Fruit fly (Drosophila melanogaster): Measurements from ENCODE around the gene Had1.

Had1 gene

dm6 chrX:16288492-16288964 lies 19.9 kb downstream of the Had1 start, which contains the start of the genes CG32576 and caz (continued):
- TF ChIP-seq ewg (GFP tag; optimal IDR thresholded peaks at IDR 0.05) = no peak
- no peak for TF ChIP-seq slou (GFP tag; optimal IDR thresholded peaks at IDR 0.05)
- no peak for TF ChIP-seq Dad (GFP tag; optimal IDR thresholded peaks at IDR 0.05)
- no peak for TF ChIP-seq Drgx (GFP tag; IDR thresholded peaks at IDR 0.05)
- no peak for TF ChIP-seq CG13296 (GFP tag; optimal IDR thresholded peaks at IDR 0.05)
- peak; percentile 96 for TF ChIP-seq CG10267 (tag; optimal IDR thresholded peaks at IDR 0.05)
- no peak for TF ChIP-seq CG9876 (GFP tag; optimal IDR thresholded peaks at IDR 0.05)
- TF ChIP-seq HHEX (GFP tag; optimal IDR thresholded peaks at IDR 0.05) = no peak
- no peak for TF ChIP-seq CG3065 (GFP tag; optimal IDR thresholded peaks at IDR 0.05)
- no peak for TF ChIP-seq Stat92E (GFP tag; optimal IDR thresholded peaks at IDR 0.05)
- TF ChIP-seq Lhr (GFP tag; optimal IDR thresholded peaks at IDR 0.05) = peak; percentile 9
- peak; percentile 95 for TF ChIP-seq CG2116 (GFP tag; optimal IDR thresholded peaks at IDR 0.05)
- TF ChIP-seq danr (GFP tag; IDR thresholded peaks at IDR 0.05) = no peak
- TF ChIP-seq klu (GFP tag; IDR thresholded peaks at IDR 0.05) = no peak
- TF ChIP-seq Dll (GFP tag; IDR thresholded peaks at IDR 0.05; ENCODE audit: partially characterized antibody) = peak; percentile 77
- TF ChIP-seq CG13123 (GFP tag; optimal IDR thresholded peaks at IDR 0.05) = no peak
- no peak for TF ChIP-seq Elba2 (GFP tag; optimal IDR thresholded peaks at IDR 0.05)
- TF ChIP-seq HmgD (GFP tag; optimal IDR thresholded peaks at IDR 0.05) = no peak
- no peak for TF ChIP-seq Dek (tag; optimal IDR thresholded peaks at IDR 0.05)
- no peak for TF ChIP-seq PHDP (tag; optimal IDR thresholded peaks at IDR 0.05)
- TF ChIP-seq lola (GFP tag; optimal IDR thresholded peaks at IDR 0.05) = peak in 1 of 3 experiments; percentile 1
- no peak for TF ChIP-seq lov (optimal IDR thresholded peaks at IDR 0.05)
- no peak for TF ChIP-seq lov (GFP tag; IDR thresholded peaks at IDR 0.05)
- TF ChIP-seq CG15479 (GFP tag; optimal IDR thresholded peaks at IDR 0.05) = no peak
- TF ChIP-seq HLH54F (GFP tag; optimal IDR thresholded peaks at IDR 0.05) = no peak
- no peak for TF ChIP-seq CG2875 (GFP tag; optimal IDR thresholded peaks at IDR 0.05)
- no peak for TF ChIP-seq hkb (optimal IDR thresholded peaks at IDR 0.05)
- no peak; the same call in 1 of the 2 replicates for TF ChIP-seq hkb (GFP tag; IDR thresholded peaks at IDR 0.05)
- no peak for TF ChIP-seq da (GFP tag; optimal IDR thresholded peaks at IDR 0.05)
- no peak for TF ChIP-seq CG5245 (GFP tag; optimal IDR thresholded peaks at IDR 0.05)
- TF ChIP-seq C15 (GFP tag; IDR thresholded peaks at IDR 0.05) = no peak
- 0 out of 3 replicates have a peak, but pooled peaks have one; percentile 34 for TF ChIP-seq ken (GFP tag; IDR thresholded peaks at IDR 0.05)
- no peak for TF ChIP-seq CG8944 (GFP tag; optimal IDR thresholded peaks at IDR 0.05)
- TF ChIP-seq pb (GFP tag; optimal IDR thresholded peaks at IDR 0.05) = no peak
- TF ChIP-seq CG34422 (GFP tag; IDR thresholded peaks at IDR 0.05) = 0 out of 3 replicates have a peak, but pooled peaks have one; percentile 9
- TF ChIP-seq CG1602 (GFP tag; optimal IDR thresholded peaks at IDR 0.05) = no peak
- TF ChIP-seq CG7372 (GFP tag; IDR thresholded peaks at IDR 0.05) = no peak
- TF ChIP-seq CG8359 (GFP tag; optimal IDR thresholded peaks at IDR 0.05; ENCODE audit: borderline replicate concordance) = no peak
- TF ChIP-seq NC2α (GFP tag; optimal IDR thresholded peaks at IDR 0.05) = no peak
- TF ChIP-seq Nf-YA (GFP tag; IDR thresholded peaks at IDR 0.05) = no peak
- TF ChIP-seq Doc3 (GFP tag; IDR thresholded peaks at IDR 0.05; ENCODE audit: partially characterized antibody) = peak; percentile 66; the same call in 2 of the 3 replicates
- no peak for TF ChIP-seq maf-S (GFP tag; optimal IDR thresholded peaks at IDR 0.05)
- peak in 1 of 2 experiments; percentile 16 for TF ChIP-seq chif (GFP tag; optimal IDR thresholded peaks at IDR 0.05)
- no peak for TF ChIP-seq CG4360 (GFP tag; IDR thresholded peaks at IDR 0.05)
- no peak for TF ChIP-seq CG9215 (GFP tag; IDR thresholded peaks at IDR 0.05)
- no peak for TF ChIP-seq Adf1 (GFP tag; IDR thresholded peaks at IDR 0.05)
- no peak for TF ChIP-seq CG6683 (GFP tag; optimal IDR thresholded peaks at IDR 0.05)
- peak; percentile 48 for TF ChIP-seq Med (GFP tag)
- no peak for TF ChIP-seq CG10274 (GFP tag; optimal IDR thresholded peaks at IDR 0.05)
- TF ChIP-seq Camta (GFP tag; optimal IDR thresholded peaks at IDR 0.05) = no peak
- no peak for TF ChIP-seq schlank (tag; optimal IDR thresholded peaks at IDR 0.05)
- peak; percentile 28 for TF ChIP-seq CG3995 (GFP tag; optimal IDR thresholded peaks at IDR 0.05)

Data from whole organism, embryonic.